Worm (Caenorhabditis elegans): ENCODE data around the gene dyf-18.

DNA sequence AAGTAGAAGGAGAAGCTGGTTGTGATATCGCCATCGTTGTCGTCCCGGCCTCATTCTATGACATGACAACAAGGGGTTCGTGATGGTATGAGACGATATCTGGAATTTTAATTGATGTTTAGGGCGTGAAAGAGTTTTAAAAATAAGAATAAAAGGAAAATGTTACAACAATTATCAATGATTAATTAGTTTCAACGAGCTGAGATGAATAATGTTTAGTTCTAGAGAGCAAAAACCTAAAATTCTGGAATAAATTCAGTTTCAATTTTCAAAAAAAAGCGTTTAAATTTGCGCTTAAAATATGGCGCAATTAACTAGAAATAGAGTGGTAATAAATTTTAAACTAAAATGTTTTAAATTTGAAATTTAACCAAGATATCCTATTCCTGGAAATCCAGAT, 8.5 kb downstream of the dyf-18 start, which contains the start of gene H01G02.3:
- TF ChIP-seq skn-1 (tag; optimal IDR thresholded peaks at IDR 0.05) (no peak), R02D3.7 (tag; optimal IDR thresholded peaks at IDR 0.05) (no peak), zfp-2 (tag; optimal IDR thresholded peaks at IDR 0.05) (no peak), ces-1 (GFP tag; optimal IDR thresholded peaks at IDR 0.05) (no peak), lin-1 (GFP tag; IDR thresholded peaks at IDR 0.05) (no peak), lin-15B (tag; optimal IDR thresholded peaks at IDR 0.05) (no peak), snpc-4 (tag; optimal IDR thresholded peaks at IDR 0.05) (no peak), fkh-10 (GFP tag; optimal IDR thresholded peaks at IDR 0.05) (no peak), Y48G9A.11 (GFP tag; IDR thresholded peaks at IDR 0.05) (no peak), nhr-28 (tag; optimal IDR thresholded peaks at IDR 0.05) (no peak)
